Fruit fly (Drosophila melanogaster) whole organism, embryonic: Measurements from ENCODE around the gene CG14401.

ENCODE experiments used
- Awh ChIP-seq: fragments of 200-800 bp; sonication (Bioruptor generic); IDR thresholded peaks from 2 replicates; pipeline ENCODE4, ENCODE4 v1.3.6; 2022; ENCODE audit warnings: missing biosample characterization, missing genetic modification characterization
- CG10321 ChIP-seq: fragments of 200-800 bp; sonication (Bioruptor generic); IDR thresholded peaks from 2 replicates; pipeline ENCODE4 v1.3.6; 2022; ENCODE audit warnings: missing biosample characterization, missing genetic modification characterization
- CG10543 ChIP-seq: fragments of 200-800 bp; sonication (Bioruptor generic); optimal IDR thresholded peaks from 3 replicates; lab custom pipeline; 2017; ENCODE audit warnings: missing biosample characterization, mild to moderate bottlenecking, missing genetic modification characterization, moderate library complexity
- CG11504 ChIP-seq: fragments of 200-800 bp; sonication (Bioruptor generic); optimal IDR thresholded peaks from 3 replicates; lab custom pipeline; 2019; ENCODE audit warnings: missing biosample characterization, mild to moderate bottlenecking, missing genetic modification characterization, moderate library complexity
- CG11695 ChIP-seq: fragments of 200-800 bp; sonication (Bioruptor generic); IDR thresholded peaks from 3 replicates; pipeline ENCODE4 v1.3.6; 2022; ENCODE audit warnings: missing biosample characterization, missing genetic modification characterization
- CG11696 ChIP-seq: fragments of 200-800 bp; sonication (Bioruptor generic); IDR thresholded peaks from 2 replicates; pipeline ENCODE4 v1.3.6; 2022; ENCODE audit warnings: missing biosample characterization, missing genetic modification characterization
- CG13287 ChIP-seq: fragments of 200-800 bp; sonication (Bioruptor generic); IDR thresholded peaks from 2 replicates; pipeline ENCODE4 v1.3.6; 2022; ENCODE audit warnings: missing biosample characterization, missing genetic modification characterization; ENCODE audit not compliant: partially characterized antibody
- CG13296 ChIP-seq: fragments of 200-800 bp; sonication (Bioruptor generic); optimal IDR thresholded peaks from 3 replicates; lab custom pipeline; 2018; ENCODE audit warnings: missing biosample characterization, mild to moderate bottlenecking, missing genetic modification characterization
- CG15269 ChIP-seq: fragments of 200-800 bp; sonication (Bioruptor generic); optimal IDR thresholded peaks from 2 replicates; lab custom pipeline; 2018; ENCODE audit warnings: missing biosample characterization, mild to moderate bottlenecking, missing genetic modification characterization, moderate library complexity
- CG15514 ChIP-seq: fragments of 200-800 bp; sonication (Bioruptor generic); optimal IDR thresholded peaks from 3 replicates; lab custom pipeline; 2017; ENCODE audit warnings: missing biosample characterization, missing genetic modification characterization, mild to moderate bottlenecking, moderate library complexity, missing genetic modification reagents
- CG15601 ChIP-seq: fragments of 200-800 bp; sonication (Bioruptor generic); optimal IDR thresholded peaks from 3 replicates; lab custom pipeline; 2019; ENCODE audit warnings: missing biosample characterization, mild to moderate bottlenecking, missing genetic modification characterization, moderate library complexity
- CG2199 ChIP-seq: fragments of 200-800 bp; sonication (Bioruptor generic); IDR thresholded peaks from 3 replicates; pipeline ENCODE4 v1.3.6; 2022; ENCODE audit warnings: missing biosample characterization, missing genetic modification characterization
- CG3163 ChIP-seq: fragments of 200-800 bp; sonication (Bioruptor generic); optimal IDR thresholded peaks from 3 replicates; lab custom pipeline; 2016; ENCODE audit warnings: missing biosample characterization, missing genetic modification characterization
- CG32532 ChIP-seq: fragments of 200-800 bp; sonication (Bioruptor generic); IDR thresholded peaks from 2 replicates; pipeline ENCODE4 v1.3.6; 2022; ENCODE audit warnings: missing biosample characterization, missing genetic modification characterization
- CG3281 ChIP-seq: fragments of 200-800 bp; sonication (Bioruptor generic); optimal IDR thresholded peaks from 3 replicates; lab custom pipeline; 2017; ENCODE audit warnings: missing biosample characterization, mild to moderate bottlenecking, missing genetic modification characterization
- CG34224 ChIP-seq: fragments of 200-800 bp; sonication (Bioruptor generic); IDR thresholded peaks from 3 replicates; pipeline ENCODE4 v1.3.6; 2022; ENCODE audit warnings: missing biosample characterization, missing genetic modification characterization; ENCODE audit not compliant: partially characterized antibody
- CG7839 ChIP-seq: fragments of 200-800 bp; sonication (Bioruptor generic); optimal IDR thresholded peaks from 3 replicates; lab custom pipeline; 2018; ENCODE audit warnings: missing biosample characterization, mild to moderate bottlenecking, missing genetic modification characterization, moderate library complexity
- CG9437 ChIP-seq: fragments of 200-800 bp; sonication (Bioruptor generic); optimal IDR thresholded peaks from 2 replicates; lab custom pipeline; 2018; ENCODE audit warnings: missing biosample characterization, mild to moderate bottlenecking, missing genetic modification characterization
- CG9727 ChIP-seq: fragments of 200-800 bp; sonication (Bioruptor generic); optimal IDR thresholded peaks from 3 replicates; lab custom pipeline; 2017; ENCODE audit warnings: missing biosample characterization, mild to moderate bottlenecking, missing genetic modification characterization
- CG9817 ChIP-seq: fragments of 200-800 bp; sonication (Bioruptor generic); optimal IDR thresholded peaks from 2 replicates; lab custom pipeline; 2018; ENCODE audit warnings: missing biosample characterization, mild to moderate bottlenecking, missing genetic modification characterization, moderate library complexity
- CG9932 ChIP-seq: fragments of 200-800 bp; sonication (Bioruptor generic); IDR thresholded peaks from 2 replicates; pipeline ENCODE4 v1.3.6; 2022; ENCODE audit warnings: missing biosample characterization, missing genetic modification characterization
- CTCF ChIP-seq: fragments of 200-800 bp; sonication (Bioruptor generic); optimal IDR thresholded peaks from 2 replicates; lab custom pipeline; 2017; ENCODE audit warnings: missing biosample characterization, mild to moderate bottlenecking, missing genetic modification characterization, moderate library complexity
- Doc2 ChIP-seq: fragments of 200-800 bp; sonication (Bioruptor generic); IDR thresholded peaks from 2 replicates; pipeline ENCODE4 v1.3.6; 2022; ENCODE audit warnings: missing biosample characterization, missing genetic modification characterization
- Ets97D ChIP-seq: fragments of 200-800 bp; sonication (Bioruptor generic); optimal IDR thresholded peaks from 3 replicates; lab custom pipeline; 2016; ENCODE audit warnings: missing biosample characterization, missing genetic modification characterization
- GATAe ChIP-seq: fragments of 200-800 bp; sonication (Bioruptor generic); conservative IDR thresholded peaks from 2 replicates; pipeline ENCODE4 v1.3.6; 2022; ENCODE audit warnings: missing biosample characterization, missing genetic modification characterization
- HmgD ChIP-seq: fragments of 200-800 bp; sonication (Bioruptor generic); optimal IDR thresholded peaks from 3 replicates; lab custom pipeline; 2016; ENCODE audit warnings: missing biosample characterization, missing genetic modification characterization
- Jarid2 ChIP-seq: fragments of 200-800 bp; sonication (Bioruptor generic); optimal IDR thresholded peaks from 3 replicates; lab custom pipeline; 2017; ENCODE audit warnings: mild to moderate bottlenecking, missing biosample characterization, missing genetic modification reagents, missing genetic modification characterization
- Meics ChIP-seq: fragments of 200-800 bp; sonication (Bioruptor generic); optimal IDR thresholded peaks from 2 replicates; lab custom pipeline; 2017; ENCODE audit warnings: missing biosample characterization, mild to moderate bottlenecking, missing genetic modification characterization
- NC2α ChIP-seq: fragments of 200-800 bp; sonication (Bioruptor generic); optimal IDR thresholded peaks from 2 replicates; lab custom pipeline; 2016; ENCODE audit warnings: missing biosample characterization, missing genetic modification characterization
- Nf-YA ChIP-seq: fragments of 200-800 bp; sonication (Bioruptor generic); IDR thresholded peaks from 2 replicates; pipeline ENCODE4 v1.3.6; 2022; ENCODE audit warnings: missing biosample characterization, missing genetic modification characterization
- Nf-YB ChIP-seq: fragments of 200-800 bp; sonication (Bioruptor generic); optimal IDR thresholded peaks from 3 replicates; lab custom pipeline; 2019; ENCODE audit warnings: missing biosample characterization, mild to moderate bottlenecking, missing genetic modification characterization, moderate library complexity
- NfI ChIP-seq: fragments of 200-800 bp; sonication (Bioruptor generic); optimal IDR thresholded peaks from 3 replicates; lab custom pipeline; 2018; ENCODE audit warnings: missing biosample characterization, mild to moderate bottlenecking, missing genetic modification characterization, moderate library complexity
- Ptx1 ChIP-seq: fragments of 200-800 bp; sonication (Bioruptor generic); IDR thresholded peaks from 2 replicates; pipeline ENCODE4 v1.3.6; 2022; ENCODE audit warnings: missing biosample characterization, missing genetic modification characterization
- Rfx ChIP-seq: fragments of 200-800 bp; sonication (Bioruptor generic); IDR thresholded peaks from 2 replicates; pipeline ENCODE4 v1.3.6; 2022; ENCODE audit warnings: missing biosample characterization, missing genetic modification characterization
- bigmax ChIP-seq: fragments of 200-800 bp; sonication (Bioruptor generic); optimal IDR thresholded peaks from 2 replicates; lab custom pipeline; 2018; ENCODE audit warnings: missing biosample characterization, mild to moderate bottlenecking, missing genetic modification characterization
- bsh ChIP-seq, 2 experiments: fragments of 200-800 bp; sonication (Bioruptor generic); optimal IDR thresholded peaks; 2 replicates each; lab custom pipeline; 2017 to 2018; ENCODE audit warnings: mild to moderate bottlenecking in 2 of 2, missing biosample characterization in 2 of 2, missing genetic modification characterization in 2 of 2, moderate library complexity in 1 of 2
- crp ChIP-seq, 2 experiments: fragments of 200-800 bp; sonication (Bioruptor generic); optimal IDR thresholded peaks; 2 replicates in 1 of 2; 3 replicates in 1 of 2; lab custom pipeline; 2017; ENCODE audit warnings: missing biosample characterization in 2 of 2, missing genetic modification characterization in 2 of 2, mild to moderate bottlenecking in 1 of 2, moderate library complexity in 1 of 2
- dysf ChIP-seq: fragments of 200-800 bp; sonication (Bioruptor generic); IDR thresholded peaks from 3 replicates; pipeline ENCODE4 v1.3.6; 2022; ENCODE audit warnings: missing biosample characterization, missing genetic modification characterization
- exex ChIP-seq: fragments of 200-800 bp; sonication (Bioruptor generic); optimal IDR thresholded peaks from 4 replicates; lab custom pipeline; 2018; ENCODE audit warnings: missing biosample characterization, mild to moderate bottlenecking, missing genetic modification characterization, moderate library complexity
- jumu ChIP-seq: fragments of 200-800 bp; sonication (Bioruptor generic); optimal IDR thresholded peaks from 3 replicates; lab custom pipeline; 2016; ENCODE audit warnings: missing biosample characterization, missing genetic modification characterization
- lab ChIP-seq: fragments of 200-800 bp; sonication (Bioruptor generic); optimal IDR thresholded peaks from 3 replicates; lab custom pipeline; 2017; ENCODE audit warnings: missing biosample characterization, missing genetic modification characterization, mild to moderate bottlenecking, moderate library complexity, missing genetic modification reagents
- lbe ChIP-seq: fragments of 200-800 bp; sonication (Bioruptor generic); optimal IDR thresholded peaks from 2 replicates; lab custom pipeline; 2016; ENCODE audit warnings: missing biosample characterization, mild to moderate bottlenecking, missing genetic modification characterization
- nau ChIP-seq: fragments of 200-800 bp; sonication (Bioruptor generic); optimal IDR thresholded peaks from 3 replicates; lab custom pipeline; 2017; ENCODE audit warnings: missing biosample characterization, mild to moderate bottlenecking, missing genetic modification characterization, missing genetic modification reagents
- sens ChIP-seq: fragments of 200-800 bp; sonication (Bioruptor generic); peaks from one replicate; lab custom pipeline; 2016; ENCODE audit warnings: missing biosample characterization, missing genetic modification characterization
- shn ChIP-seq: fragments of 200-800 bp; sonication (Bioruptor generic); optimal IDR thresholded peaks from 3 replicates; lab custom pipeline; 2016; ENCODE audit warnings: missing biosample characterization, missing genetic modification characterization
- stc ChIP-seq: fragments of 200-800 bp; sonication (Bioruptor generic); IDR thresholded peaks from 2 replicates; pipeline ENCODE4 v1.3.6; 2022; ENCODE audit warnings: missing biosample characterization, missing genetic modification characterization
- sug ChIP-seq: fragments of 200-800 bp; optimal IDR thresholded peaks from 2 replicates; lab custom pipeline; 2019; ENCODE audit warnings: missing biosample characterization, mild to moderate bottlenecking, missing genetic modification characterization, moderate library complexity
- vvl ChIP-seq: fragments of 200-800 bp; sonication (Bioruptor generic); IDR thresholded peaks from 2 replicates; pipeline ENCODE4 v1.3.6; 2022; ENCODE audit warnings: missing biosample characterization, missing genetic modification characterization
- wek ChIP-seq: fragments of 200-800 bp; sonication (Bioruptor generic); optimal IDR thresholded peaks from 3 replicates; lab custom pipeline; 2018; ENCODE audit warnings: missing biosample characterization, mild to moderate bottlenecking, missing genetic modification characterization, moderate library complexity

CG14401 gene

DNA sequence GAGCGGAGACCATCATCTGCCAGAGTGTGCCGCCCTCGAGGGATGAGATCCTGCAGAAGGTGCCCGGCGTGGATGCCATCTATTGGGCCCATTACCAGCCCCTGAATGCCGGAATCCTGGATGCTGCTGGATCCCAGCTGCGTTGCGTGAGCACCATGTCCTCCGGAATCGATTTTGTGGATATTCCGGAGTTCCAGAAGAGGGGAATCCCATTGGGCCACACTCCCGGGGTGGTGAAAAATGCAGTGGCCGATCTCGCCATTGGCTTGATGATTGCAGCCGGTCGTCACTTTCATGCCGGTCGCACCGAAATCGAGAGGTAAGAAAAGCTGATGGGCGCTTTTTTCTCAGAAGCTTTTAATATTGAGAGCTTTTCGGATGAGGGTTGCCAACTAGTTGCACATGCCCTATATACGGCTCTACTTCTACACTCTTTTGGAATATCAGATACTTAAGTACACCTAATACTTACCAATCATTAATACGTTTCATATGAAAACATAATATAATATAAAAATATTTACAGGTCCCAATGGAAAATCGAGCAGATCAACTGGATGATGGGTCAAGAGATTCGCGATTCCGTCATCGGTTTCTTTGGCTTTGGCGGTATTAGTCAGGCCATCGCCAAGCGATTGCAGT is 39.8 kb upstream of the CG14401 start (continued):
- TF ChIP-seq HmgD (GFP tag; lab: Kevin White, UChicago) (no peak), CG13287 (GFP tag; lab: Robert Waterston, UW) (peak; percentile 18; the same call in 1 of the 2 replicates), CG11695 (GFP tag; lab: Robert Waterston, UW) (0 out of 3 replicates have a peak, but pooled peaks have one; percentile 9), Ptx1 (0 out of 2 replicates have a peak, but pooled peaks have one; percentile 16), lab (GFP tag; lab: Kevin White, UChicago) (peak; percentile 39), Awh (GFP tag; lab: Robert Waterston, UW) (no peak), CG13296 (GFP tag; lab: Kevin White, UChicago) (peak; percentile 47), Meics (GFP tag; lab: Kevin White, UChicago) (peak; percentile 3), bsh (GFP tag; optimal IDR thresholded peaks at IDR 0.05; lab: Kevin White, UChicago) (no peak), dysf (GFP tag; lab: Robert Waterston, UW) (peak; percentile 13; the same call in 1 of the 3 replicates), shn (GFP tag; lab: Kevin White, UChicago) (no peak), vvl (GFP tag; lab: Robert Waterston, UW) (0 out of 2 replicates have a peak, but pooled peaks have one; percentile 33), CG7839 (tag; lab: Kevin White, UChicago) (peak; percentile 3), CG9932 (GFP tag; lab: Robert Waterston, UW) (peak; percentile 27), CG9817 (tag; lab: Kevin White, UChicago) (peak; percentile 26), sug (peak; percentile 26), CTCF (GFP tag; lab: Kevin White, UChicago) (peak; percentile 19), Nf-YB (no peak), GATAe (no peak), CG10321 (GFP tag; lab: Robert Waterston, UW) (0 out of 2 replicates have a peak, but pooled peaks have one; percentile 8), crp (GFP tag; optimal IDR thresholded peaks at IDR 0.05; lab: Kevin White, UChicago) (peak in 1 of 2 experiments; percentile 77), nau (GFP tag; lab: Kevin White, UChicago) (no peak), CG3163 (GFP tag; lab: Kevin White, UChicago) (peak; percentile 86), Rfx (GFP tag; lab: Robert Waterston, UW) (peak; percentile 32; the same call in 1 of the 2 replicates), lbe (peak; percentile 33), CG32532 (peak; percentile 22; the same call in 1 of the 2 replicates), wek (GFP tag; lab: Kevin White, UChicago) (no peak), NC2α (GFP tag; lab: Kevin White, UChicago) (no peak), exex (tag; lab: Kevin White, UChicago) (peak; percentile 17), CG11504 (tag; lab: Kevin White, UChicago) (peak; percentile 26), CG10543 (GFP tag; lab: Kevin White, UChicago) (peak; percentile 14), Nf-YA (GFP tag; lab: Robert Waterston, UW) (no peak), stc (GFP tag; lab: Robert Waterston, UW) (no peak), NfI (GFP tag; lab: Kevin White, UChicago) (peak; percentile 17)

DNA sequence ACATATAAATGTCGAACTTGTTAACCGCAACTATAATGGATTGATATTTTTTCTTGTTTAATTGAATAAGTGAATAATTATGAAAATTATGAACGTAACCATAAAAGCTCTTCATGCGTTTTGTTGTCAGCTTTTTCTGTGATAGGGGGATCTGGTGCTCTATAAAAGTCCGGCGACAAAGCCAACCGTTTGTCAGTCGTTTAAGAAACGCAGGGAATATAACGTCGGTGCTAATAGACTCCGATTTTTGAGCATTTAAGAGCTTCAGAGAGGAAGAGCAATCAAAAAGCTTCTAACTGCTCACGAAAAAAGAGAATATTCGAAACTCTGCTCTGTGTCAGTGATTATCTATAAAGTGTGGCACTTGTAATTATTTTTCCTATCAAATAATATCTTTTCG is 38.6 kb upstream of the CG14401 start, which contains the start of gene CG31674:
Gene CG31674 (plus strand): TSS at position 203 of the 400 bp plus-strand sequence.
- TF ChIP-seq CG2199 (GFP tag; lab: Robert Waterston, UW): peak; percentile 64; the same call in 1 of the 3 replicates
- TF ChIP-seq CG9727 (GFP tag; lab: Kevin White, UChicago): no peak
- peak; percentile 33; the same call in 1 of the 2 replicates for TF ChIP-seq CG11696 (GFP tag; lab: Robert Waterston, UW)
- peak; percentile 11 for TF ChIP-seq CG15514 (GFP tag; lab: Kevin White, UChicago)
- peak; percentile 51 for TF ChIP-seq Jarid2 (GFP tag; lab: Kevin White, UChicago)
- no peak for TF ChIP-seq Doc2 (GFP tag; lab: Robert Waterston, UW)
- TF ChIP-seq CG15269: peak; percentile 22
- TF ChIP-seq CG32532: peak; percentile 23; the same call in 1 of the 2 replicates
- TF ChIP-seq jumu (GFP tag; lab: Kevin White, UChicago): no peak
- peak; percentile 32; the same call in 1 of the 3 replicates for TF ChIP-seq CG34224 (GFP tag; lab: Robert Waterston, UW)
- TF ChIP-seq CG15601: peak; percentile 6
- TF ChIP-seq CG3281 (GFP tag; lab: Kevin White, UChicago): peak; percentile 21
- TF ChIP-seq Ets97D (GFP tag; lab: Kevin White, UChicago): no peak
- TF ChIP-seq sens (GFP tag; lab: Kevin White, UChicago): peak; percentile 28
- TF ChIP-seq CG9437: no peak
- peak; percentile 53; the same call in 1 of the 2 replicates for TF ChIP-seq CG13287 (GFP tag; lab: Robert Waterston, UW)
- peak; percentile 21; the same call in 1 of the 2 replicates for TF ChIP-seq Rfx (GFP tag; lab: Robert Waterston, UW)
- peak; percentile 5 for TF ChIP-seq bigmax (GFP tag; lab: Kevin White, UChicago)
